Fruit fly (Drosophila melanogaster) whole organism, embryonic: ENCODE measurements around the gene Hr38.

Experiments used
- BEAF-32 ChIP-seq: fragments of 200-800 bp; sonication (Bioruptor generic); optimal IDR thresholded peaks from 3 replicates; lab custom pipeline; 2017; ENCODE audit warnings: missing biosample characterization, missing genetic modification characterization, mild to moderate bottlenecking, moderate library complexity, missing genetic modification reagents
- Bdp1 ChIP-seq: fragments of 200-800 bp; sonication (Bioruptor generic); optimal IDR thresholded peaks from 3 replicates; lab custom pipeline; 2016; ENCODE audit warnings: missing biosample characterization, missing genetic modification characterization
- C15 ChIP-seq: fragments of 200-800 bp; sonication (Bioruptor generic); IDR thresholded peaks from 3 replicates; pipeline ENCODE4 v1.3.6; 2022; ENCODE audit warnings: missing biosample characterization, missing genetic modification characterization
- CG10431 ChIP-seq: fragments of 200-800 bp; sonication (Bioruptor generic); optimal IDR thresholded peaks from 3 replicates; lab custom pipeline; 2018; ENCODE audit warnings: missing biosample characterization, mild to moderate bottlenecking, missing genetic modification characterization
- CG12155 ChIP-seq: fragments of 200-800 bp; sonication (Bioruptor generic); optimal IDR thresholded peaks from 3 replicates; lab custom pipeline; 2016; ENCODE audit warnings: missing biosample characterization, missing genetic modification characterization
- CG12391 ChIP-seq: fragments of 200-800 bp; sonication (Bioruptor generic); optimal IDR thresholded peaks from 3 replicates; lab custom pipeline; 2018; ENCODE audit warnings: missing biosample characterization, mild to moderate bottlenecking, missing genetic modification characterization, moderate library complexity
- CG12659 ChIP-seq: fragments of 200-800 bp; sonication (Bioruptor generic); optimal IDR thresholded peaks from 3 replicates; lab custom pipeline; 2017; ENCODE audit warnings: mild to moderate bottlenecking, missing biosample characterization, missing genetic modification reagents, missing genetic modification characterization
- CG14710 ChIP-seq: fragments of 200-800 bp; sonication (Bioruptor generic); optimal IDR thresholded peaks from 3 replicates; lab custom pipeline; 2019; ENCODE audit warnings: missing biosample characterization, mild to moderate bottlenecking, missing genetic modification characterization, moderate library complexity
- CG1602 ChIP-seq: fragments of 200-800 bp; sonication (Bioruptor generic); optimal IDR thresholded peaks from 3 replicates; lab custom pipeline; 2016; ENCODE audit warnings: missing biosample characterization, missing genetic modification characterization
- CG17829 ChIP-seq: fragments of 200-800 bp; optimal IDR thresholded peaks from 2 replicates; lab custom pipeline; 2019; ENCODE audit warnings: missing biosample characterization, mild to moderate bottlenecking, missing genetic modification characterization, moderate library complexity
- CG18011 ChIP-seq: fragments of 200-800 bp; sonication (Bioruptor generic); optimal IDR thresholded peaks from 2 replicates; lab custom pipeline; 2017; ENCODE audit warnings: missing biosample characterization, missing genetic modification characterization, mild to moderate bottlenecking, moderate library complexity, missing genotype
- CG2116 ChIP-seq: fragments of 200-800 bp; sonication (Bioruptor generic); optimal IDR thresholded peaks from 3 replicates; lab custom pipeline; 2018; ENCODE audit warnings: missing biosample characterization, mild to moderate bottlenecking, missing genetic modification characterization
- CG2712 ChIP-seq: fragments of 200-800 bp; optimal IDR thresholded peaks from 3 replicates; lab custom pipeline; 2019; ENCODE audit warnings: missing biosample characterization, mild to moderate bottlenecking, missing genetic modification characterization, moderate library complexity
- CG30020 ChIP-seq: fragments of 200-800 bp; optimal IDR thresholded peaks from 2 replicates; lab custom pipeline; 2019; ENCODE audit warnings: missing biosample characterization, mild to moderate bottlenecking, missing genetic modification characterization, moderate library complexity
- CG3995 ChIP-seq: fragments of 200-800 bp; sonication (Bioruptor generic); optimal IDR thresholded peaks from 3 replicates; lab custom pipeline; 2016; ENCODE audit warnings: missing biosample characterization, missing genetic modification characterization
- CG4617 ChIP-seq: fragments of 200-800 bp; sonication (Bioruptor generic); optimal IDR thresholded peaks from 3 replicates; lab custom pipeline; 2016; ENCODE audit warnings: missing biosample characterization, missing genetic modification characterization, borderline replicate concordance
- CG9797 ChIP-seq: fragments of 200-800 bp; sonication (Bioruptor generic); optimal IDR thresholded peaks from 3 replicates; lab custom pipeline; 2018; ENCODE audit warnings: missing biosample characterization, mild to moderate bottlenecking, missing genetic modification characterization
- CHES-1-like ChIP-seq: fragments of 200-800 bp; sonication (Bioruptor generic); optimal IDR thresholded peaks from 2 replicates; lab custom pipeline; 2016; ENCODE audit warnings: missing biosample characterization, missing genetic modification characterization
- Dad ChIP-seq: fragments of 200-800 bp; sonication (Bioruptor generic); optimal IDR thresholded peaks from 3 replicates; lab custom pipeline; 2016; ENCODE audit warnings: missing biosample characterization, missing genetic modification characterization
- Fer3 ChIP-seq: fragments of 200-800 bp; sonication (Bioruptor generic); optimal IDR thresholded peaks from 2 replicates; lab custom pipeline; 2018; ENCODE audit warnings: missing biosample characterization, mild to moderate bottlenecking, missing genetic modification characterization, moderate library complexity
- Max ChIP-seq: fragments of 200-800 bp; sonication (Bioruptor generic); optimal IDR thresholded peaks from 2 replicates; lab custom pipeline; 2016; ENCODE audit warnings: missing biosample characterization, mild to moderate bottlenecking, missing genetic modification characterization
- Med ChIP-seq: fragments of 200-800 bp; sonication (Bioruptor generic); peaks from one replicate; lab custom pipeline; 2016; ENCODE audit warnings: missing biosample characterization, missing genetic modification characterization, mild to moderate bottlenecking, inconsistent platforms, moderate library complexity
- Mes4 ChIP-seq: fragments of 200-800 bp; sonication (Bioruptor generic); optimal IDR thresholded peaks from 2 replicates; lab custom pipeline; 2016; ENCODE audit warnings: missing biosample characterization, missing genetic modification characterization
- PHDP ChIP-seq: fragments of 200-800 bp; sonication (Bioruptor generic); optimal IDR thresholded peaks from 3 replicates; lab custom pipeline; 2018; ENCODE audit warnings: missing biosample characterization, mild to moderate bottlenecking, missing genetic modification characterization, moderate library complexity
- Pdp1 ChIP-seq, 2 experiments: fragments of 200-800 bp; sonication (Bioruptor generic); optimal IDR thresholded peaks; 3 replicates each; lab custom pipeline; 2016; ENCODE audit warnings: missing biosample characterization in 2 of 2, missing genetic modification characterization in 2 of 2, mild to moderate bottlenecking in 1 of 2, moderate library complexity in 1 of 2
- Xbp1 ChIP-seq: fragments of 200-800 bp; sonication (Bioruptor generic); optimal IDR thresholded peaks from 3 replicates; lab custom pipeline; 2016; ENCODE audit warnings: missing biosample characterization, mild to moderate bottlenecking, missing genetic modification characterization
- YL-1 ChIP-seq: fragments of 200-800 bp; sonication (Bioruptor generic); optimal IDR thresholded peaks from 3 replicates; lab custom pipeline; 2017; ENCODE audit warnings: missing biosample characterization, mild to moderate bottlenecking, missing genetic modification characterization
- bigmax ChIP-seq: fragments of 200-800 bp; sonication (Bioruptor generic); optimal IDR thresholded peaks from 2 replicates; lab custom pipeline; 2018; ENCODE audit warnings: missing biosample characterization, mild to moderate bottlenecking, missing genetic modification characterization
- dm ChIP-seq: fragments of 200-800 bp; sonication (Bioruptor generic); optimal IDR thresholded peaks from 3 replicates; lab custom pipeline; 2016; ENCODE audit warnings: missing biosample characterization, missing genetic modification characterization
- en ChIP-seq: fragments of 200-800 bp; sonication (Bioruptor generic); optimal IDR thresholded peaks from 2 replicates; lab custom pipeline; 2016; ENCODE audit warnings: missing biosample characterization, missing genetic modification characterization
- ftz-f1 ChIP-seq: fragments of 200-800 bp; sonication (Bioruptor generic); optimal IDR thresholded peaks from 2 replicates; lab custom pipeline; 2016; ENCODE audit warnings: missing biosample characterization, missing genetic modification characterization
- fu2 ChIP-seq: fragments of 200-800 bp; sonication (Bioruptor generic); optimal IDR thresholded peaks from 2 replicates; lab custom pipeline; 2016; ENCODE audit warnings: missing biosample characterization, missing genetic modification characterization
- gcm2 ChIP-seq: fragments of 200-800 bp; sonication (Bioruptor generic); optimal IDR thresholded peaks from 2 replicates; lab custom pipeline; 2016; ENCODE audit warnings: missing biosample characterization, missing genetic modification characterization
- gfzf ChIP-seq: fragments of 200-800 bp; sonication (Bioruptor generic); optimal IDR thresholded peaks from 2 replicates; lab custom pipeline; 2016; ENCODE audit warnings: missing biosample characterization, mild to moderate bottlenecking, missing genetic modification characterization, moderate library complexity
- kni ChIP-seq: fragments of 200-800 bp; sonication (Bioruptor generic); optimal IDR thresholded peaks from 3 replicates; lab custom pipeline; 2017; ENCODE audit warnings: mild to moderate bottlenecking, missing biosample characterization, missing genetic modification reagents, missing genetic modification characterization
- lab ChIP-seq: fragments of 200-800 bp; sonication (Bioruptor generic); optimal IDR thresholded peaks from 3 replicates; lab custom pipeline; 2017; ENCODE audit warnings: missing biosample characterization, missing genetic modification characterization, mild to moderate bottlenecking, moderate library complexity, missing genetic modification reagents
- nmo ChIP-seq: fragments of 200-800 bp; sonication (Bioruptor generic); optimal IDR thresholded peaks from 2 replicates; lab custom pipeline; 2018; ENCODE audit warnings: missing biosample characterization, mild to moderate bottlenecking, missing genetic modification characterization, moderate library complexity
- pho ChIP-seq: fragments of 200-800 bp; sonication (Bioruptor generic); optimal IDR thresholded peaks from 2 replicates; lab custom pipeline; 2016; ENCODE audit warnings: missing biosample characterization, missing genetic modification characterization
- phol ChIP-seq: fragments of 200-800 bp; sonication (Bioruptor generic); optimal IDR thresholded peaks from 3 replicates; lab custom pipeline; 2018; ENCODE audit warnings: missing biosample characterization, mild to moderate bottlenecking, missing genetic modification characterization, moderate library complexity
- pzg ChIP-seq: fragments of 200-800 bp; sonication (Bioruptor generic); optimal IDR thresholded peaks from 3 replicates; lab custom pipeline; 2018; ENCODE audit warnings: missing biosample characterization, mild to moderate bottlenecking, missing genetic modification characterization, moderate library complexity
- repo ChIP-seq: fragments of 200-800 bp; sonication (Bioruptor generic); optimal IDR thresholded peaks from 2 replicates; lab custom pipeline; 2016; ENCODE audit warnings: missing biosample characterization, missing genetic modification characterization
- scrt ChIP-seq: fragments of 200-800 bp; sonication (Bioruptor generic); optimal IDR thresholded peaks from 2 replicates; lab custom pipeline; 2018; ENCODE audit warnings: missing biosample characterization, mild to moderate bottlenecking, missing genetic modification characterization, moderate library complexity
- sens ChIP-seq: fragments of 200-800 bp; sonication (Bioruptor generic); peaks from one replicate; lab custom pipeline; 2016; ENCODE audit warnings: missing biosample characterization, missing genetic modification characterization
- sna ChIP-seq: fragments of 200-800 bp; sonication (Bioruptor generic); IDR thresholded peaks from 2 replicates; pipeline ENCODE4 v1.3.6; 2022; ENCODE audit warnings: missing biosample characterization, missing genetic modification characterization; ENCODE audit not compliant: partially characterized antibody
- stwl ChIP-seq: fragments of 200-800 bp; sonication (Bioruptor generic); optimal IDR thresholded peaks from 3 replicates; lab custom pipeline; 2018; ENCODE audit warnings: missing biosample characterization, mild to moderate bottlenecking, missing genetic modification characterization, moderate library complexity
- trem ChIP-seq: fragments of 200-800 bp; optimal IDR thresholded peaks from 3 replicates; lab custom pipeline; 2019; ENCODE audit warnings: missing biosample characterization, mild to moderate bottlenecking, missing genetic modification characterization, moderate library complexity
- zen ChIP-seq: fragments of 200-800 bp; sonication (Bioruptor generic); optimal IDR thresholded peaks from 3 replicates; lab custom pipeline; 2018; ENCODE audit warnings: missing biosample characterization, mild to moderate bottlenecking, missing genetic modification characterization, moderate library complexity

Gene Hr38

DNA sequence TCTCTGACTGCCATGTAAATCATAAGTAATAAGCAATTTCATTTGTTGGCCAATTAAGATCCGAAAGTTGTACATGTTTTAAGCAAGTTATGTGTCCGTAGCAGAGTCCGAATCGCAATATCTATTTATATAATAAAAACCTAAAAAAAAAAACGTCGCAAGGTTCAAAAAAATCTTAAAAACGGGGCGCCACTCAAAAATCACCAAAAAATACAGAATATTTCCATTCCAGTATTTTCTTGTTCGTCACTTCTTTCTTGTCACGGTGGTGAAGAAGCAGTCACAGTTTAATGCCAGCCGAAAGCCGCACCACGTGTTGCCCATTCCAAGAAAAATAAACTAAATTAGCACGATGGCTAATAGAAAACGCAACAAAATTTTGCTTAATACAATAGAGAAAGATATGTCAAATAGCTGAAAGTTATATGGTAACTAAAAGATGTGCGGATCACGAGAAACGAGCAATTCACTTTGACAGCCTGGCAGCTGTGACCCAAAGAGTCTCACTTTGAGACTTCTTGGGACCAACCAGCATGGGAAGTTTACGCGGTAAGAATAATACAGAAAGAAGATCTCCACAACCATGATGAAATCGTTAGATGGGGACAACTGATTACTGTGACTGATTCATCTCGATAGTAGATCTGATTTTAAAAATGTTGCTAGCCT is 67.0 kb downstream of the Hr38 start (continued):
- TF ChIP-seq PHDP (tag; lab: Kevin White, UChicago): no peak
- TF ChIP-seq CG3995 (GFP tag; lab: Kevin White, UChicago): peak; percentile 99
- peak; percentile 33 for TF ChIP-seq Xbp1 (GFP tag; lab: Kevin White, UChicago)
- no peak for TF ChIP-seq sna (GFP tag; lab: Robert Waterston, UW)
- peak; percentile 63 for TF ChIP-seq YL-1
- TF ChIP-seq CG14710: peak; percentile 24
- TF ChIP-seq Max: peak; percentile 84
- peak in 1 of 2 experiments; percentile 90 for TF ChIP-seq Pdp1 (GFP tag; optimal IDR thresholded peaks at IDR 0.05; lab: Kevin White, UChicago)
- peak; percentile 8 for TF ChIP-seq CG10431
- peak; percentile 96 for TF ChIP-seq dm (GFP tag; lab: Kevin White, UChicago)
- no peak for TF ChIP-seq CG18011 (GFP tag; lab: Kevin White, UChicago)
- TF ChIP-seq en (GFP tag; lab: Kevin White, UChicago): no peak
- peak; percentile 49 for TF ChIP-seq trem (tag; lab: Kevin White, UChicago)
- peak; percentile 50 for TF ChIP-seq nmo (GFP tag; lab: Kevin White, UChicago)
- TF ChIP-seq ftz-f1 (GFP tag; lab: Kevin White, UChicago): peak; percentile 0
- TF ChIP-seq gfzf (GFP tag; lab: Kevin White, UChicago): peak; percentile 91
- TF ChIP-seq phol (tag; lab: Kevin White, UChicago): peak; percentile 5
- peak; percentile 6 for TF ChIP-seq Dad (GFP tag; lab: Kevin White, UChicago)
- peak; percentile 49 for TF ChIP-seq fu2 (GFP tag; lab: Kevin White, UChicago)
- TF ChIP-seq CG30020: peak; percentile 4
- TF ChIP-seq bigmax (GFP tag; lab: Kevin White, UChicago): peak; percentile 0
- TF ChIP-seq CG12155 (GFP tag; lab: Kevin White, UChicago): peak; percentile 14
- TF ChIP-seq zen (tag; lab: Kevin White, UChicago): peak; percentile 43
- peak; percentile 28 for TF ChIP-seq Mes4 (GFP tag; lab: Kevin White, UChicago)
- TF ChIP-seq CG17829 (tag; lab: Kevin White, UChicago): peak; percentile 23
- TF ChIP-seq stwl (tag; lab: Kevin White, UChicago): peak; percentile 58
- TF ChIP-seq CG2116 (GFP tag; lab: Kevin White, UChicago): peak; percentile 24
- peak; percentile 89 for TF ChIP-seq CG9797 (GFP tag; lab: Kevin White, UChicago)
- TF ChIP-seq CG1602: no peak
- TF ChIP-seq repo: no peak
- no peak for TF ChIP-seq Bdp1 (GFP tag; lab: Kevin White, UChicago)
- peak; percentile 11 for TF ChIP-seq Fer3 (tag; lab: Kevin White, UChicago)
- TF ChIP-seq sens: peak; percentile 74
- peak; percentile 74 for TF ChIP-seq pzg (GFP tag; lab: Kevin White, UChicago)
- no peak for TF ChIP-seq gcm2 (GFP tag; lab: Kevin White, UChicago)
- TF ChIP-seq kni: no peak
- peak; percentile 82 for TF ChIP-seq Med (GFP tag; lab: Kevin White, UChicago)
- peak; percentile 63 for TF ChIP-seq CG12659 (GFP tag; lab: Kevin White, UChicago)
- TF ChIP-seq CG2712 (tag; lab: Kevin White, UChicago): peak; percentile 23
- TF ChIP-seq lab (GFP tag; lab: Kevin White, UChicago): no peak
- TF ChIP-seq C15 (GFP tag; lab: Robert Waterston, UW): no peak
- TF ChIP-seq scrt: peak; percentile 48
- TF ChIP-seq pho (GFP tag; lab: Kevin White, UChicago): peak; percentile 11
- peak; percentile 17 for TF ChIP-seq CHES-1-like (GFP tag; lab: Kevin White, UChicago)
- TF ChIP-seq CG12391: peak; percentile 49
- TF ChIP-seq CG4617 (GFP tag; lab: Kevin White, UChicago): peak; percentile 16
- peak; percentile 36 for TF ChIP-seq BEAF-32 (GFP tag; lab: Kevin White, UChicago)
